Worm (Caenorhabditis elegans) whole organism, young adult: ENCODE results near the gene F25B5.5.

Experiments used
- B0336.3 ChIP-seq: fragments of 200-800 bp; sonication (Bioruptor generic); IDR thresholded peaks from 2 replicates; pipeline ENCODE4 v1.3.6; 2022; ENCODE audit warnings: missing genetic modification characterization, missing compliant biosample characterization
- F10E7.11 ChIP-seq: sonication (generic microtip); optimal IDR thresholded peaks from 2 replicates; lab custom pipeline; 2017; ENCODE audit warnings: mild to moderate bottlenecking, missing genetic modification characterization, moderate library complexity, missing compliant biosample characterization
- K11D2.4 ChIP-seq: fragments of 200-800 bp; sonication (Bioruptor generic); IDR thresholded peaks from 2 replicates; pipeline ENCODE4 v1.3.6; 2022; ENCODE audit warnings: missing genetic modification reagents, missing genetic modification characterization, missing compliant biosample characterization
- K12H6.12 ChIP-seq: fragments of 200-800 bp; sonication (Bioruptor generic); optimal IDR thresholded peaks from 2 replicates; lab custom pipeline; 2018; ENCODE audit warnings: mild to moderate bottlenecking, missing genetic modification characterization, missing compliant biosample characterization
- Y53F4B.3 ChIP-seq: fragments of 200-800 bp; sonication (Bioruptor generic); IDR thresholded peaks from 2 replicates; pipeline ENCODE4 v1.3.6; 2022; ENCODE audit warnings: missing genetic modification reagents, missing genetic modification characterization, missing compliant biosample characterization
- Y95B8A.8 ChIP-seq: fragments of 200-800 bp; sonication (Bioruptor generic); IDR thresholded peaks from 2 replicates; pipeline ENCODE4 v1.3.6; 2022; ENCODE audit warnings: missing genetic modification reagents, missing genetic modification characterization, missing compliant biosample characterization
- aptf-2 ChIP-seq: fragments of 200-800 bp; sonication (Bioruptor generic); conservative IDR thresholded peaks from 2 replicates; pipeline ENCODE4 v1.3.6; 2022; ENCODE audit warnings: missing genetic modification reagents, missing genetic modification characterization, missing compliant biosample characterization
- attf-3 ChIP-seq: fragments of 200-800 bp; sonication (Bioruptor generic); conservative IDR thresholded peaks from 2 replicates; pipeline ENCODE4 v1.3.6; 2022; ENCODE audit warnings: missing genetic modification reagents, missing genetic modification characterization, missing compliant biosample characterization
- bed-1 ChIP-seq: fragments of 200-800 bp; sonication (Bioruptor generic); IDR thresholded peaks from 2 replicates; pipeline ENCODE4 v1.3.6; 2022; ENCODE audit warnings: missing genetic modification reagents, missing genetic modification characterization, missing compliant biosample characterization
- ceh-27 ChIP-seq: fragments of 200-800 bp; sonication (Bioruptor generic); optimal IDR thresholded peaks from 2 replicates; lab custom pipeline; 2018; ENCODE audit warnings: mild to moderate bottlenecking, missing genetic modification characterization, moderate library complexity, missing compliant biosample characterization
- ceh-79 ChIP-seq: sonication (generic microtip); optimal IDR thresholded peaks from 2 replicates; lab custom pipeline; 2017; ENCODE audit warnings: mild to moderate bottlenecking, missing genetic modification characterization, missing compliant biosample characterization
- die-1 ChIP-seq: sonication (generic microtip); optimal IDR thresholded peaks from 2 replicates; lab custom pipeline; 2016; ENCODE audit warnings: missing genotype, mild to moderate bottlenecking, missing genetic modification characterization, missing compliant biosample characterization
- egrh-3 ChIP-seq: fragments of 200-800 bp; sonication (Bioruptor generic); IDR thresholded peaks from 2 replicates; pipeline ENCODE4 v1.3.6; 2022; ENCODE audit warnings: missing genetic modification reagents, missing genetic modification characterization, missing compliant biosample characterization
- fkh-3 ChIP-seq: sonication (generic microtip); optimal IDR thresholded peaks from 2 replicates; lab custom pipeline; 2016; ENCODE audit warnings: mild to moderate bottlenecking, missing genetic modification characterization, missing compliant biosample characterization
- gei-17 ChIP-seq: fragments of 200-800 bp; sonication (Bioruptor generic); optimal IDR thresholded peaks from 2 replicates; lab custom pipeline; 2018; ENCODE audit warnings: mild to moderate bottlenecking, missing genetic modification characterization, missing compliant biosample characterization
- him-1 ChIP-seq: sonication (generic microtip); optimal IDR thresholded peaks from 2 replicates; lab custom pipeline; 2016; ENCODE audit warnings: missing genotype, missing genetic modification reagents, missing genetic modification characterization, missing compliant biosample characterization
- hmg-1.2 ChIP-seq: fragments of 200-800 bp; sonication (Bioruptor generic); IDR thresholded peaks from 2 replicates; pipeline ENCODE4 v1.3.6; 2022; ENCODE audit warnings: missing genetic modification reagents, missing genetic modification characterization, missing compliant biosample characterization
- hsf-1 ChIP-seq: fragments of 200-800 bp; sonication (Bioruptor generic); IDR thresholded peaks from 2 replicates; pipeline ENCODE4 v1.3.6; 2022; ENCODE audit warnings: missing genetic modification reagents, missing genetic modification characterization, missing compliant biosample characterization
- lag-1 ChIP-seq: fragments of 200-800 bp; sonication (Bioruptor generic); IDR thresholded peaks from 2 replicates; pipeline ENCODE4 v1.3.6; 2022; ENCODE audit warnings: missing genetic modification reagents, missing genetic modification characterization, missing compliant biosample characterization
- lin-35 ChIP-seq, 3 experiments: fragments of 150-350 bp in 2 of 3; sonication (generic microtip) in 1 of 3; optimal IDR thresholded peaks; 2 replicates each; lab custom pipeline; 2014 to 2018; ENCODE audit warnings: missing biosample characterization in 3 of 3, missing genetic modification characterization in 3 of 3, missing genetic modification reagents in 3 of 3
- lin-54 ChIP-seq: fragments of 200-800 bp; sonication (Bioruptor generic); optimal IDR thresholded peaks from 2 replicates; lab custom pipeline; 2018; ENCODE audit warnings: mild to moderate bottlenecking, missing genetic modification characterization, missing compliant biosample characterization
- nfya-1 ChIP-seq: sonication (generic microtip); optimal IDR thresholded peaks from 2 replicates; lab custom pipeline; 2017; ENCODE audit warnings: antibody characterized with exemption, missing compliant biosample characterization, missing genetic modification characterization, borderline replicate concordance; ENCODE audit not compliant: insufficient read depth
- nhr-120 ChIP-seq: fragments of 200-800 bp; sonication (Bioruptor generic); IDR thresholded peaks from 2 replicates; pipeline ENCODE4 v1.3.6; 2022; ENCODE audit warnings: missing genetic modification characterization, missing compliant biosample characterization
- nhr-80 ChIP-seq: sonication (generic microtip); optimal IDR thresholded peaks from 2 replicates; lab custom pipeline; 2016; ENCODE audit warnings: missing genetic modification characterization, missing compliant biosample characterization
- pbrm-1 ChIP-seq: fragments of 200-800 bp; sonication (Bioruptor generic); IDR thresholded peaks from 2 replicates; pipeline ENCODE4 v1.3.6; 2022; ENCODE audit warnings: missing genetic modification reagents, missing genetic modification characterization, missing compliant biosample characterization
- rec-8 ChIP-seq, 2 experiments: sonication (generic microtip); optimal IDR thresholded peaks; 2 replicates each; lab custom pipeline; 2016; ENCODE audit warnings: mild to moderate bottlenecking in 2 of 2, missing genetic modification characterization in 2 of 2, missing genetic modification reagents in 2 of 2, missing genotype in 2 of 2, missing biosample characterization in 1 of 2, missing compliant biosample characterization in 1 of 2, moderate library complexity in 1 of 2
- somi-1 ChIP-seq: fragments of 200-800 bp; sonication (Bioruptor generic); optimal IDR thresholded peaks from 2 replicates; lab custom pipeline; 2018; ENCODE audit warnings: mild to moderate bottlenecking, missing genetic modification characterization, missing compliant biosample characterization
- unc-130 ChIP-seq: sonication (generic microtip); optimal IDR thresholded peaks from 2 replicates; lab custom pipeline; 2016; ENCODE audit warnings: missing genetic modification reagents, missing genetic modification characterization, missing compliant biosample characterization
- unc-62 ChIP-seq: fragments of 150-350 bp; optimal IDR thresholded peaks from 2 replicates; lab custom pipeline; 2014; ENCODE audit warnings: missing biosample characterization, missing genetic modification reagents, missing genetic modification characterization
- xnd-1 ChIP-seq: sonication (generic microtip); optimal IDR thresholded peaks from 2 replicates; lab custom pipeline; 2016; ENCODE audit warnings: missing genotype, missing genetic modification reagents, missing genetic modification characterization, missing compliant biosample characterization
- zfh-2 ChIP-seq: fragments of 200-800 bp; sonication (Bioruptor generic); conservative IDR thresholded peaks from 2 replicates; pipeline ENCODE4 v1.3.6; 2022; ENCODE audit warnings: missing genetic modification reagents, missing genetic modification characterization, missing compliant biosample characterization
- zim-3 ChIP-seq: sonication (generic microtip); optimal IDR thresholded peaks from 2 replicates; lab custom pipeline; 2017; ENCODE audit warnings: mild to moderate bottlenecking, missing genetic modification characterization, moderate library complexity, missing compliant biosample characterization
- ztf-18 ChIP-seq: sonication (generic microtip); optimal IDR thresholded peaks from 2 replicates; lab custom pipeline; 2016; ENCODE audit warnings: missing genotype, mild to moderate bottlenecking, missing genetic modification characterization, missing compliant biosample characterization
- ztf-26 ChIP-seq: sonication (generic microtip); optimal IDR thresholded peaks from 2 replicates; lab custom pipeline; 2017; ENCODE audit warnings: missing genetic modification characterization, missing compliant biosample characterization

F25B5.5 gene

DNA sequence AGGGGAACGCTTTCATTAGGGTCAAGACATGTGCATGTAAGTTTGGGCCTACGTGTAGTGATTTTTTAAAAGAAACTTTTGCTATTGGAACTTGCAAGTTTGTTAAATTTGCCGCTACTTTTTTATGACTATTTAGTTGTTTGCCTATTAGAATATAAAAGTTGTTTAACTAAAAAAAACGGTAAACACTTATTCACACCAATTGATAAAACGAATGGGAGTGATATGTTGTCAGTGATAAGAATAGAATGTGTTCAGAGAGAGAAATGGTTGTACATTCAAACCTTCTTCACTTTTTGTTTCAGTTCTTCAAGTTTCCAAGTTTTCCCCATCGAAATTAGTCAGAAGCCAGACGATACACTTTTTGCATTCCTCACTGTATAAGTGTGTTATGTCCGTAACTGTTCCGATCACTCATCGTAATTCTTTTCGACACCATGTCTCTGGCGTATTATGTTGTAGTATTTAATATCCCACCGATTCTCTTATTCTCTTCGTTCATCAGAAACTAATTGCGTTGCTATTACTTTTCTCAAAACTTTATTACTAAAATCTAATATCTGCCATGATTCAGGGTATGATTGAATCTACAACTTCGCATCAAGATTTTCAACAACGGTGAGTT is 20.0 kb upstream of the F25B5.5 start, which contains the start of gene dct-6:
dct-6 (plus strand) TSS at position 575 of the 625 bp plus-strand sequence.
- TF ChIP-seq unc-62 (GFP tag; lab: Kevin White, UChicago) (no peak), nhr-80 (tag; lab: Kevin White, UChicago) (peak; percentile 41)

DNA sequence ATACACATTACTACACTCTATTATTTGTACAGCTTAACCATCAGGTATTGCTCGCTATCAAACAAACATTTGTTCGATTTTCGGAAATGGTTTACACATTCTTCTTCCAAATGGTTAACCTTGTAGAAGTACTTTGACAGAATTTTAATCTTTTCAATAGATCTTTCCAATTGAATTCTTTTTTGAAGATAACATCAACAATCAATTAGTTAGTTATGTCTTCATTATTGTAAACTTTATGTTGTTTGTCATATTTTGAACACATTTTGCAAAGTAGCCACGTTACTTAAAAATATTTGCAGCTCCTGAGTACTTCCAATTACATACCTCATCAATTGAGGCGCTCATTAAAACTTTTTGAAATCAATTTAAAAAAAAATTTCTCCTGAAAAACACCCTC is 19.4 kb upstream of the F25B5.5 start:
- no peak for TF ChIP-seq B0336.3 (GFP tag; lab: Robert Waterston, UW)
- no peak for TF ChIP-seq die-1 (tag; lab: Kevin White, UChicago)
- TF ChIP-seq F10E7.11 = no peak
- no peak for TF ChIP-seq pbrm-1
- no peak for TF ChIP-seq ztf-26 (tag; lab: Kevin White, UChicago)
- no peak for TF ChIP-seq lag-1 (GFP tag; lab: Robert Waterston, UW)
- TF ChIP-seq unc-130 (GFP tag; lab: Kevin White, UChicago) = no peak
- TF ChIP-seq ztf-18 = no peak
- no peak for TF ChIP-seq nfya-1
- no peak for TF ChIP-seq hsf-1 (GFP tag; lab: Robert Waterston, UW)
- TF ChIP-seq fkh-3 (tag; lab: Kevin White, UChicago) = no peak
- no peak for TF ChIP-seq Y53F4B.3 (GFP tag; lab: Robert Waterston, UW)
- TF ChIP-seq egrh-3 (GFP tag; lab: Robert Waterston, UW) = no peak
- no peak for TF ChIP-seq K11D2.4 (GFP tag; lab: Robert Waterston, UW)
- TF ChIP-seq, all 124 proteins: peak for 0

DNA sequence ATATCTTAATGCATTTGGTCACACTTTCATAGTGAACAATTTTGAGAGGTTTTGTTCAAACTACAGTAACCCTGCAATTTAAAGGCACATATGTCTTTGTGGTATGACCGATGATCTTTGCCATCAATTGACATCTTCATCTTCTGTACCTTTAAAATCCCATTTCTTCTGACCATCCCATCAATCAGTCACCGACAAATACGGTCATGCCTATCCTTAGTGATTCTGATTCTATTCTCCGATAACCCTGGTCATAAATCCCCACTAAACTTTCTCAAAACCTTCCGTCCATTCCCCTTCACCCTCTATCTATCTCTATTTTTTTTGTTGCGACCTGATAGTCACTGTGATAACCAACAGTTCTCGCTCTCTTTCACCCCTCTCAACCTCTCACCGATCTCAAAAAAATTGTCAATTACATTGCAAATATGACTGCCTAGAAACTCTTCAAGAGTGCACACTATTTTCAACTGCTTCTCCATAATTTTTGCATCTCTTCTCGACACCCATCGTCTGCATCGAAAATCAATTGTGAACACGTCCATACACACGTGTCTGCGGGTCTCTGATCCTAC is 18.2 kb upstream of the F25B5.5 start:
- peak; percentile 28; the same call in 1 of the 2 replicates for TF ChIP-seq hmg-1.2
- TF ChIP-seq aptf-2 (GFP tag; lab: Robert Waterston, UW) = no peak
- no peak for TF ChIP-seq lin-54 (GFP tag; lab: Kevin White, UChicago)
- no peak for TF ChIP-seq nfya-1
- no peak for TF ChIP-seq gei-17 (GFP tag; lab: Kevin White, UChicago)
- TF ChIP-seq nhr-120 = no peak
- no peak for TF ChIP-seq Y53F4B.3 (GFP tag; lab: Robert Waterston, UW)
- no peak for TF ChIP-seq him-1
- TF ChIP-seq bed-1 = no peak
- peak; percentile 79 for TF ChIP-seq nhr-80 (tag; lab: Kevin White, UChicago)
- no peak for TF ChIP-seq ceh-27
- TF ChIP-seq zfh-2 (GFP tag; lab: Robert Waterston, UW) = no peak
- TF ChIP-seq ceh-79 (tag; lab: Kevin White, UChicago) = no peak
- no peak for TF ChIP-seq zim-3 (tag; lab: Kevin White, UChicago)
- no peak for TF ChIP-seq rec-8 (tag; optimal IDR thresholded peaks at IDR 0.05; lab: Kevin White, UChicago)
- TF ChIP-seq attf-3 (GFP tag; lab: Robert Waterston, UW) = no peak
- TF ChIP-seq lin-35 (GFP tag; optimal IDR thresholded peaks at IDR 0.05; lab: Kevin White, UChicago) = no peak

DNA sequence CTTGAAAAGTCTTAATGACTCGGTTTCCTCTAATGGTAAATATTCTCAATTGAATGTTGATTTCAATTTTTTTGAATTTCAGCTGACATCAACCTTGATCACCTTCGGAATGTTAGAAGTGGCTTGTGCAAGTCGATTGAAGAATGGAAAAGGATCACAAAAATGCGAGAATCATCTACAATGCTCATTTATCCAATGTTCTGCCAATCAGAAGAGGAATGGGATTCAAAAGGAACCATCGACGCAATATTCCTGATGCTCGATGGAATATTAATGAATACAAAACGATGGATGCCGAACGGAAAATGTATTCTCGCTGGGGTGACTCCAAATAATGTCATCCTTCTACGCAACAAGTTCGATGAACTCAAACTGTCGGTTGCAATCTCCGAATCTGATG is 15.6 kb upstream of the F25B5.5 start:
- TF ChIP-seq zfh-2 (GFP tag; lab: Robert Waterston, UW) (no peak), K12H6.12 (tag; lab: Kevin White, UChicago) (no peak), somi-1 (GFP tag; lab: Kevin White, UChicago) (no peak), lin-35 (GFP tag; optimal IDR thresholded peaks at IDR 0.05; lab: Kevin White, UChicago) (no peak), Y95B8A.8 (GFP tag; lab: Robert Waterston, UW) (no peak), xnd-1 (tag; lab: Kevin White, UChicago) (no peak)
- TF ChIP-seq, all 124 proteins: peak for 0
